Worm (Caenorhabditis elegans): ENCODE measurements around the gene T12A7.10.

- TF ChIP-seq T22C8.4 (GFP tag; IDR thresholded peaks at IDR 0.05) = no peak
- no peak for TF ChIP-seq klf-2 (GFP tag; conservative IDR thresholded peaks at IDR 0.05)
- no peak for TF ChIP-seq flt-1 (GFP tag; IDR thresholded peaks at IDR 0.05)
- TF ChIP-seq med-1 (GFP tag; optimal IDR thresholded peaks at IDR 0.05; ENCODE audit: insufficient read depth) = no peak
Observed at ce11 chrIV:11755003-11755402, at the start of gene T12A7.10.

Data from whole organism, midembryonic.